Worm (Caenorhabditis elegans) whole organism, L3 larva: ENCODE results near the gene fmo-5.

Source experiments
- aly-2 ChIP-seq: fragments of 150-350 bp; optimal IDR thresholded peaks from 2 replicates; lab custom pipeline; 2014; ENCODE audit warnings: missing biosample characterization, missing genetic modification characterization
- ama-1 ChIP-seq: fragments of 150-350 bp; optimal IDR thresholded peaks from 2 replicates; lab custom pipeline; 2018
- ceh-28 ChIP-seq: fragments of 150-350 bp; optimal IDR thresholded peaks from 2 replicates; lab custom pipeline; 2014; ENCODE audit warnings: missing biosample characterization, missing genetic modification reagents, missing genetic modification characterization
- daf-12 ChIP-seq: fragments of 150-350 bp; optimal IDR thresholded peaks from 2 replicates; lab custom pipeline; 2014; ENCODE audit warnings: missing biosample characterization, missing genetic modification reagents, missing genetic modification characterization
- egl-27 ChIP-seq: sonication (generic microtip); optimal IDR thresholded peaks from 4 replicates; lab custom pipeline; 2017; ENCODE audit warnings: missing biosample characterization, missing genetic modification reagents, missing genetic modification characterization
- egl-5 ChIP-seq: fragments of 150-350 bp; optimal IDR thresholded peaks from 2 replicates; lab custom pipeline; 2017; ENCODE audit warnings: missing biosample characterization, missing genetic modification reagents, missing genetic modification characterization, inconsistent platforms
- elt-2 ChIP-seq: sonication (generic microtip); optimal IDR thresholded peaks from 2 replicates; lab custom pipeline; 2016; ENCODE audit warnings: missing genetic modification reagents, mild to moderate bottlenecking, missing genetic modification characterization, missing compliant biosample characterization
- elt-3 ChIP-seq, 3 experiments: fragments of 150-350 bp in 1 of 3; sonication (generic microtip) in 2 of 3; optimal IDR thresholded peaks; 2 replicates in 2 of 3; 4 replicates in 1 of 3; lab custom pipeline; 2014 to 2017; ENCODE audit warnings: missing biosample characterization in 3 of 3, missing genetic modification characterization in 3 of 3
- fkh-10 ChIP-seq: sonication (generic microtip); optimal IDR thresholded peaks from 2 replicates; lab custom pipeline; 2017; ENCODE audit warnings: missing biosample characterization, missing genetic modification reagents, missing genetic modification characterization
- fkh-2 ChIP-seq: fragments of 150-350 bp; optimal IDR thresholded peaks from 2 replicates; lab custom pipeline; 2014; ENCODE audit warnings: missing biosample characterization, missing genetic modification reagents, missing genetic modification characterization
- fos-1 ChIP-seq: fragments of 150-350 bp; optimal IDR thresholded peaks from 2 replicates; lab custom pipeline; 2014; ENCODE audit warnings: missing biosample characterization, missing genetic modification characterization
- jun-1 ChIP-seq: fragments of 150-350 bp; optimal IDR thresholded peaks from 2 replicates; lab custom pipeline; 2014; ENCODE audit warnings: missing biosample characterization, missing genetic modification reagents, missing genetic modification characterization
- lin-15B ChIP-seq: fragments of 150-350 bp; optimal IDR thresholded peaks from 2 replicates; lab custom pipeline; 2014; ENCODE audit warnings: missing biosample characterization, missing genetic modification characterization
- mdl-1 ChIP-seq: fragments of 150-350 bp; optimal IDR thresholded peaks from 2 replicates; lab custom pipeline; 2014; ENCODE audit warnings: missing biosample characterization, missing genetic modification characterization
- mml-1 ChIP-seq: fragments of 150-350 bp; sonication (generic microtip); optimal IDR thresholded peaks from 3 replicates; lab custom pipeline; 2014; ENCODE audit warnings: missing biosample characterization, missing genetic modification characterization
- nhr-11 ChIP-seq: fragments of 150-350 bp; optimal IDR thresholded peaks from 2 replicates; lab custom pipeline; 2014; ENCODE audit warnings: missing biosample characterization, missing genetic modification characterization
- nhr-12 ChIP-seq: fragments of 150-350 bp; optimal IDR thresholded peaks from 2 replicates; lab custom pipeline; 2014; ENCODE audit warnings: missing biosample characterization, missing genetic modification characterization
- nhr-23 ChIP-seq: fragments of 150-350 bp; optimal IDR thresholded peaks from 2 replicates; lab custom pipeline; 2014; ENCODE audit warnings: missing biosample characterization, missing genetic modification reagents, missing genetic modification characterization
- nhr-25 ChIP-seq: sonication (generic microtip); optimal IDR thresholded peaks from 2 replicates; lab custom pipeline; 2017; ENCODE audit warnings: missing biosample characterization, missing genetic modification characterization
- nhr-28 ChIP-seq: fragments of 150-350 bp; optimal IDR thresholded peaks from 2 replicates; lab custom pipeline; 2014; ENCODE audit warnings: missing biosample characterization, missing genetic modification characterization
- nhr-43 ChIP-seq: sonication (generic microtip); optimal IDR thresholded peaks from 2 replicates; lab custom pipeline; 2016; ENCODE audit warnings: mild to moderate bottlenecking, missing genetic modification characterization, missing compliant biosample characterization; ENCODE audit not compliant: poor library complexity, severe bottlenecking
- nhr-67 ChIP-seq: fragments of 150-350 bp; optimal IDR thresholded peaks from 2 replicates; lab custom pipeline; 2014; ENCODE audit warnings: missing biosample characterization, missing genetic modification characterization
- nhr-77 ChIP-seq: fragments of 150-350 bp; optimal IDR thresholded peaks from 2 replicates; lab custom pipeline; 2014; ENCODE audit warnings: missing biosample characterization, missing genetic modification characterization
- pha-4 ChIP-seq: fragments of 150-350 bp; optimal IDR thresholded peaks from 2 replicates; lab custom pipeline; 2014; ENCODE audit warnings: missing biosample characterization, missing genetic modification reagents, missing genetic modification characterization
- pqm-1 ChIP-seq: fragments of 150-350 bp; optimal IDR thresholded peaks from 2 replicates; lab custom pipeline; 2017; ENCODE audit warnings: missing biosample characterization, missing genetic modification characterization, inconsistent platforms
- skn-1 ChIP-seq: fragments of 150-350 bp; optimal IDR thresholded peaks from 2 replicates; lab custom pipeline; 2014; ENCODE audit warnings: missing biosample characterization, missing genetic modification characterization
- snpc-4 ChIP-seq: fragments of 150-350 bp; optimal IDR thresholded peaks from 2 replicates; lab custom pipeline; 2014; ENCODE audit warnings: missing biosample characterization, missing genetic modification characterization
- unc-62 ChIP-seq: fragments of 150-350 bp; sonication (generic microtip); optimal IDR thresholded peaks from 4 replicates; lab custom pipeline; 2014; ENCODE audit warnings: missing biosample characterization, missing genetic modification reagents, missing genetic modification characterization
- zag-1 ChIP-seq: fragments of 150-350 bp; optimal IDR thresholded peaks from 2 replicates; lab custom pipeline; 2014; ENCODE audit warnings: missing biosample characterization, missing genetic modification characterization
- ztf-4 ChIP-seq: fragments of 150-350 bp; optimal IDR thresholded peaks from 2 replicates; lab custom pipeline; 2014; ENCODE audit warnings: missing biosample characterization, missing genetic modification characterization

The fmo-5 gene

ce11 chrV:858841-859456 is 44.5 kb downstream of the fmo-5 start:
- peak; percentile 84 for TF ChIP-seq snpc-4 (tag; lab: Kevin White, UChicago)
- no peak for TF ChIP-seq nhr-28

- no peak for TF ChIP-seq zag-1
- TF ChIP-seq egl-27 (tag; lab: Kevin White, UChicago) = no peak
- TF ChIP-seq lin-15B (tag; lab: Kevin White, UChicago) = no peak
- TF ChIP-seq aly-2 = no peak
- no peak for TF ChIP-seq mdl-1 (tag; lab: Kevin White, UChicago)
- no peak for TF ChIP-seq nhr-12 (tag; lab: Kevin White, UChicago)
- TF ChIP-seq nhr-23 (tag; lab: Kevin White, UChicago) = no peak
Observed at ce11 chrV:856549-856948, 46.9 kb downstream of the fmo-5 start, which contains the start of gene K09C6.2. Gene K09C6.2 (plus strand): TSS chrV:856849.

ce11 chrV:854966-855365 is 48.5 kb downstream of the fmo-5 start, which contains the start of gene K09C6.9:
Gene K09C6.9 (minus strand): TSS chrV:855066.
- TF ChIP-seq nhr-43 (tag; lab: Kevin White, UChicago) (no peak), pqm-1 (tag; lab: Kevin White, UChicago) (no peak), jun-1 (no peak), egl-5 (no peak), fkh-10 (GFP tag; lab: Kevin White, UChicago) (no peak), aly-2 (no peak), mml-1 (tag; lab: Kevin White, UChicago) (no peak)
- TF ChIP-seq, all 47 proteins: peak for 0

ce11 chrV:852184-852583 is 51.3 kb downstream of the fmo-5 start, which contains the start of gene K09C6.3:
Gene K09C6.3 (plus strand): TSS chrV:852484.
- TF ChIP-seq nhr-11 (no peak), elt-2 (tag; lab: Kevin White, UChicago) (no peak), nhr-28 (no peak), pha-4 (tag; lab: Kevin White, UChicago) (no peak), lin-15B (tag; lab: Kevin White, UChicago) (no peak), nhr-77 (no peak), daf-12 (no peak), nhr-67 (tag; lab: Kevin White, UChicago) (no peak), ceh-28 (tag; lab: Kevin White, UChicago) (no peak), nhr-25 (no peak), pqm-1 (tag; lab: Kevin White, UChicago) (no peak), nhr-23 (tag; lab: Kevin White, UChicago) (no peak), unc-62 (GFP tag; lab: Kevin White, UChicago) (no peak), elt-3 (tag; optimal IDR thresholded peaks at IDR 0.05; lab: Kevin White, UChicago) (no peak), fos-1 (tag; lab: Kevin White, UChicago) (no peak), fkh-10 (GFP tag; lab: Kevin White, UChicago) (no peak), ama-1 (lab: Kevin White, UChicago) (no peak)

- TF ChIP-seq ztf-4 (no peak), skn-1 (tag; lab: Kevin White, UChicago) (no peak), pha-4 (tag; lab: Kevin White, UChicago) (no peak), fkh-2 (tag; lab: Kevin White, UChicago) (no peak), nhr-12 (tag; lab: Kevin White, UChicago) (no peak), snpc-4 (tag; lab: Kevin White, UChicago) (no peak)
- TF ChIP-seq, all 47 proteins: peak for 0
Observed at ce11 chrV:849512-849911, 54.0 kb downstream of the fmo-5 start, which contains the start of gene srbc-12. Gene srbc-12 (plus strand): TSS chrV:849812.
